Fruit fly (Drosophila melanogaster) whole organism, adult: ENCODE data around the gene CG14017.

Experiments
- CG12768 ChIP-seq: fragments of 200-800 bp; sonication (Bioruptor generic); optimal IDR thresholded peaks from 2 replicates; lab custom pipeline; 2017; ENCODE audit warnings: missing biosample characterization, missing genetic modification characterization, mild to moderate bottlenecking, moderate library complexity, missing genetic modification reagents
- CG14711 ChIP-seq: fragments of 200-800 bp; sonication (Bioruptor generic); optimal IDR thresholded peaks from 2 replicates; lab custom pipeline; 2018; ENCODE audit warnings: missing biosample characterization, mild to moderate bottlenecking, missing genetic modification characterization, moderate library complexity
- CG33017 ChIP-seq: fragments of 200-800 bp; sonication (Bioruptor generic); optimal IDR thresholded peaks from 2 replicates; lab custom pipeline; 2018; ENCODE audit warnings: missing biosample characterization, mild to moderate bottlenecking, missing genetic modification characterization, moderate library complexity
- Crg-1 ChIP-seq: fragments of 200-800 bp; sonication (Bioruptor generic); optimal IDR thresholded peaks from 2 replicates; lab custom pipeline; 2016; ENCODE audit warnings: missing biosample characterization, missing genetic modification characterization
- Hr96 ChIP-seq: fragments of 200-800 bp; sonication (Bioruptor generic); optimal IDR thresholded peaks from 2 replicates; lab custom pipeline; 2016; ENCODE audit warnings: missing biosample characterization, missing genetic modification characterization
- kay ChIP-seq: fragments of 200-800 bp; sonication (Bioruptor generic); peaks from one replicate; lab custom pipeline; 2016; ENCODE audit warnings: missing biosample characterization, missing genetic modification characterization, borderline replicate concordance
- ovo ChIP-seq: fragments of 200-800 bp; sonication (Bioruptor generic); optimal IDR thresholded peaks from 2 replicates; lab custom pipeline; 2016; ENCODE audit warnings: missing biosample characterization, missing genetic modification characterization

dm6 chr2L:5593839-5594238 is 40.1 kb downstream of the CG14017 start:
- TF ChIP-seq kay (GFP tag; lab: Kevin White, UChicago) = no peak
- TF ChIP-seq Hr96 (GFP tag; lab: Kevin White, UChicago) = no peak
- TF ChIP-seq Crg-1 (GFP tag; lab: Kevin White, UChicago) = no peak
- no peak for TF ChIP-seq ovo
- TF ChIP-seq CG14711 (tag; lab: Kevin White, UChicago) = no peak
- TF ChIP-seq CG12768 = no peak
- no peak for TF ChIP-seq CG33017 (tag; lab: Kevin White, UChicago)
